Worm (Caenorhabditis elegans) whole organism, early embryonic: Measurements from ENCODE around the gene isy-1.

ENCODE experiments used
- B0310.2 ChIP-seq: sonication (generic microtip); optimal IDR thresholded peaks from 2 replicates; lab custom pipeline; 2016; ENCODE audit warnings: mild to moderate bottlenecking, missing genetic modification characterization, missing compliant biosample characterization
- F13C5.2 ChIP-seq: sonication (generic microtip); optimal IDR thresholded peaks from 2 replicates; lab custom pipeline; 2017; ENCODE audit warnings: mild to moderate bottlenecking, missing genetic modification characterization, inconsistent platforms, missing compliant biosample characterization
- aly-1 ChIP-seq: sonication (generic microtip); optimal IDR thresholded peaks from 2 replicates; lab custom pipeline; 2016; ENCODE audit warnings: missing genetic modification characterization, missing compliant biosample characterization
- ama-1 ChIP-seq: fragments of 150-350 bp; optimal IDR thresholded peaks from 2 replicates; lab custom pipeline; 2014
- ceh-13 ChIP-seq: fragments of 200-800 bp; sonication (Bioruptor generic); optimal IDR thresholded peaks from 2 replicates; lab custom pipeline; 2018; ENCODE audit warnings: mild to moderate bottlenecking, missing genetic modification characterization, missing compliant biosample characterization
- ceh-36 ChIP-seq: sonication (generic microtip); optimal IDR thresholded peaks from 2 replicates; lab custom pipeline; 2016; ENCODE audit warnings: missing genetic modification characterization, inconsistent platforms, missing compliant biosample characterization
- ets-7 ChIP-seq: sonication (generic microtip); optimal IDR thresholded peaks from 2 replicates; lab custom pipeline; 2016; ENCODE audit warnings: missing genotype, missing genetic modification characterization, missing compliant biosample characterization
- flt-1 ChIP-seq: fragments of 200-800 bp; sonication (Bioruptor generic); IDR thresholded peaks from 2 replicates; pipeline ENCODE4 v1.3.6; 2022; ENCODE audit warnings: missing genetic modification characterization, missing compliant biosample characterization
- hmbx-1 ChIP-seq: sonication (generic microtip); optimal IDR thresholded peaks from 2 replicates; lab custom pipeline; 2016; ENCODE audit warnings: mild to moderate bottlenecking, missing genetic modification characterization, missing compliant biosample characterization
- hmg-4 ChIP-seq: fragments of 200-800 bp; sonication (Bioruptor generic); optimal IDR thresholded peaks from 2 replicates; lab custom pipeline; 2018; ENCODE audit warnings: mild to moderate bottlenecking, missing genetic modification characterization, missing compliant biosample characterization
- hnd-1 ChIP-seq: sonication (generic microtip); optimal IDR thresholded peaks from 2 replicates; lab custom pipeline; 2016; ENCODE audit warnings: missing genetic modification characterization, missing compliant biosample characterization
- pes-1 ChIP-seq: fragments of 200-800 bp; sonication (Bioruptor generic); IDR thresholded peaks from 2 replicates; pipeline ENCODE4 v1.3.6; 2022; ENCODE audit warnings: missing genetic modification reagents, missing genetic modification characterization, missing compliant biosample characterization
- scrt-1 ChIP-seq: fragments of 200-800 bp; sonication (Bioruptor generic); IDR thresholded peaks from 2 replicates; pipeline ENCODE4 v1.3.6; 2022; ENCODE audit warnings: missing genetic modification characterization, missing compliant biosample characterization
- sea-1 ChIP-seq: fragments of 200-800 bp; sonication (Bioruptor generic); conservative IDR thresholded peaks from 2 replicates; pipeline ENCODE4 v1.3.6; 2022; ENCODE audit warnings: missing genetic modification characterization, missing compliant biosample characterization
- tbx-11 ChIP-seq: fragments of 200-800 bp; sonication (Bioruptor generic); IDR thresholded peaks from 2 replicates; pipeline ENCODE4 v1.3.6; 2022; ENCODE audit warnings: missing genetic modification characterization, missing compliant biosample characterization
- tbx-37 ChIP-seq: fragments of 200-800 bp; sonication (Bioruptor generic); conservative IDR thresholded peaks from 2 replicates; pipeline ENCODE4 v1.3.6; 2022; ENCODE audit warnings: missing genetic modification reagents, missing genetic modification characterization, missing compliant biosample characterization
- tra-4 ChIP-seq: sonication (generic microtip); optimal IDR thresholded peaks from 2 replicates; lab custom pipeline; 2017; ENCODE audit warnings: missing genetic modification characterization, missing compliant biosample characterization

isy-1 gene

ce11 chrV:11009124-11009524 lies 8.6 kb upstream of the isy-1 start:
- TF ChIP-seq tra-4 (tag; lab: Kevin White, UChicago), result no peak
- no peak for TF ChIP-seq scrt-1 (GFP tag; lab: Robert Waterston, UW)
- TF ChIP-seq hnd-1 (tag; lab: Kevin White, UChicago), result no peak
- TF ChIP-seq B0310.2 (tag; lab: Kevin White, UChicago), result no peak
- TF ChIP-seq ets-7 (tag; lab: Kevin White, UChicago), result no peak
- TF ChIP-seq hmg-4, result no peak
- TF ChIP-seq tbx-11, result no peak
- no peak for TF ChIP-seq pes-1
- no peak for TF ChIP-seq aly-1 (tag; lab: Kevin White, UChicago)
- no peak for TF ChIP-seq hmbx-1 (tag; lab: Kevin White, UChicago)
- TF ChIP-seq F13C5.2 (tag; lab: Kevin White, UChicago), result no peak
- TF ChIP-seq tbx-37, result no peak
- no peak for TF ChIP-seq ceh-36
- TF ChIP-seq flt-1 (GFP tag; lab: Robert Waterston, UW), result no peak
- no peak for TF ChIP-seq ama-1 (lab: Kevin White, UChicago)
- no peak for TF ChIP-seq ceh-13 (GFP tag; lab: Kevin White, UChicago)
- TF ChIP-seq sea-1, result no peak

ce11 chrV:11007651-11008050 lies 7.2 kb upstream of the isy-1 start:
- TF ChIP-seq hmbx-1 (tag; lab: Kevin White, UChicago), result no peak
- no peak for TF ChIP-seq ets-7 (tag; lab: Kevin White, UChicago)
- no peak for TF ChIP-seq sea-1
- TF ChIP-seq hnd-1 (tag; lab: Kevin White, UChicago), result no peak
- TF ChIP-seq tbx-11, result no peak
- no peak for TF ChIP-seq pes-1
- TF ChIP-seq tbx-37, result no peak
- no peak for TF ChIP-seq scrt-1 (GFP tag; lab: Robert Waterston, UW)
- no peak for TF ChIP-seq ceh-13 (GFP tag; lab: Kevin White, UChicago)
- TF ChIP-seq ceh-36, result no peak

ce11 chrV:11004094-11004493 lies 3.6 kb upstream of the isy-1 start:
- TF ChIP-seq ceh-13 (GFP tag; lab: Kevin White, UChicago) (no peak), sea-1 (no peak), hmg-4 (no peak), F13C5.2 (tag; lab: Kevin White, UChicago) (no peak), B0310.2 (tag; lab: Kevin White, UChicago) (no peak), tbx-11 (no peak), hmbx-1 (tag; lab: Kevin White, UChicago) (no peak), scrt-1 (GFP tag; lab: Robert Waterston, UW) (no peak), ets-7 (tag; lab: Kevin White, UChicago) (no peak), tra-4 (tag; lab: Kevin White, UChicago) (no peak), aly-1 (tag; lab: Kevin White, UChicago) (no peak)

ce11 chrV:11002434-11002833 lies 1.9 kb upstream of the isy-1 start, which contains the start of gene F53B7.4:
Gene F53B7.4, minus strand, starts transcription at chrV:11002534.
- TF ChIP-seq ama-1 (lab: Kevin White, UChicago) (no peak), hmbx-1 (tag; lab: Kevin White, UChicago) (no peak), tbx-11 (no peak), B0310.2 (tag; lab: Kevin White, UChicago) (no peak), ceh-36 (no peak), F13C5.2 (tag; lab: Kevin White, UChicago) (no peak), hmg-4 (no peak), sea-1 (no peak), aly-1 (tag; lab: Kevin White, UChicago) (no peak), scrt-1 (GFP tag; lab: Robert Waterston, UW) (no peak), pes-1 (no peak), flt-1 (GFP tag; lab: Robert Waterston, UW) (no peak), hnd-1 (tag; lab: Kevin White, UChicago) (no peak), tbx-37 (no peak), tra-4 (tag; lab: Kevin White, UChicago) (no peak), ets-7 (tag; lab: Kevin White, UChicago) (no peak), ceh-13 (GFP tag; lab: Kevin White, UChicago) (no peak)

- no peak for TF ChIP-seq tra-4 (tag; lab: Kevin White, UChicago)
- TF ChIP-seq aly-1 (tag; lab: Kevin White, UChicago), result no peak
These were observed 1.7 kb downstream of the isy-1 start, which contains the start of gene F53B7.7 for ce11 chrV:10998797-10999196. Gene F53B7.7, plus strand, starts transcription at chrV:10999097.

- TF ChIP-seq flt-1 (GFP tag; lab: Robert Waterston, UW) (no peak), B0310.2 (tag; lab: Kevin White, UChicago) (no peak), pes-1 (no peak), hmg-4 (no peak), tbx-11 (no peak), aly-1 (tag; lab: Kevin White, UChicago) (no peak), ceh-36 (no peak), hnd-1 (tag; lab: Kevin White, UChicago) (no peak), tbx-37 (no peak), ama-1 (lab: Kevin White, UChicago) (no peak), hmbx-1 (tag; lab: Kevin White, UChicago) (no peak), sea-1 (no peak), F13C5.2 (tag; lab: Kevin White, UChicago) (no peak), ets-7 (tag; lab: Kevin White, UChicago) (no peak), scrt-1 (GFP tag; lab: Robert Waterston, UW) (no peak), ceh-13 (GFP tag; lab: Kevin White, UChicago) (no peak), tra-4 (tag; lab: Kevin White, UChicago) (no peak)
These were observed 8.7 kb downstream of the isy-1 start, which contains the start of gene frpr-9 for ce11 chrV:10991789-10992188. Gene frpr-9, plus strand, starts transcription at chrV:10992089.

- TF ChIP-seq tra-4 (tag; lab: Kevin White, UChicago) (no peak), hnd-1 (tag; lab: Kevin White, UChicago) (no peak), ceh-36 (no peak), pes-1 (no peak), B0310.2 (tag; lab: Kevin White, UChicago) (no peak), F13C5.2 (tag; lab: Kevin White, UChicago) (no peak), flt-1 (GFP tag; lab: Robert Waterston, UW) (no peak), aly-1 (tag; lab: Kevin White, UChicago) (no peak), ceh-13 (GFP tag; lab: Kevin White, UChicago) (no peak), ama-1 (lab: Kevin White, UChicago) (no peak)
These were observed 19.4 kb downstream of the isy-1 start, which contains the start of gene fig-1 for ce11 chrV:10981113-10981512. Gene fig-1, minus strand, starts transcription at chrV:10981213.
